Worm (Caenorhabditis elegans) whole organism, young adult: Measurements from ENCODE around the gene srw-108.

Experiments used
- F10E7.11 ChIP-seq: sonication (generic microtip); optimal IDR thresholded peaks from 2 replicates; lab custom pipeline; 2017; ENCODE audit warnings: mild to moderate bottlenecking, missing genetic modification characterization, moderate library complexity, missing compliant biosample characterization
- ama-1 ChIP-seq, 3 experiments: fragments of 150-350 bp in 1 of 3; sonication (generic microtip) in 2 of 3; optimal IDR thresholded peaks; 2 replicates each; lab custom pipeline; 2014 to 2018; ENCODE audit warnings: missing biosample characterization in 2 of 3, missing genetic modification characterization in 2 of 3, missing genetic modification reagents in 2 of 3
- chd-7 ChIP-seq: sonication (generic microtip); optimal IDR thresholded peaks from 2 replicates; lab custom pipeline; 2016; ENCODE audit warnings: mild to moderate bottlenecking, missing genetic modification characterization, moderate library complexity, missing compliant biosample characterization
- hmg-1.2 ChIP-seq: fragments of 200-800 bp; sonication (Bioruptor generic); IDR thresholded peaks from 2 replicates; pipeline ENCODE4 v1.3.6; 2022; ENCODE audit warnings: missing genetic modification reagents, missing genetic modification characterization, missing compliant biosample characterization
- lir-1 ChIP-seq: fragments of 200-800 bp; sonication (Bioruptor generic); conservative IDR thresholded peaks from 2 replicates; pipeline ENCODE4 v1.3.6; 2022; ENCODE audit warnings: missing genetic modification reagents, missing genetic modification characterization, missing compliant biosample characterization
- ztf-6 ChIP-seq: fragments of 200-800 bp; sonication (Bioruptor generic); IDR thresholded peaks from 2 replicates; pipeline ENCODE4 v1.3.6; 2022; ENCODE audit warnings: missing genetic modification reagents, missing genetic modification characterization, missing compliant biosample characterization

- no peak for TF ChIP-seq ama-1 (optimal IDR thresholded peaks at IDR 0.05; lab: Kevin White, UChicago)
- TF ChIP-seq ama-1 (GFP tag; optimal IDR thresholded peaks at IDR 0.05; lab: Kevin White, UChicago), result no peak
- TF ChIP-seq hmg-1.2 (GFP tag; lab: Robert Waterston, UW), result no peak
- TF ChIP-seq lir-1 (GFP tag; lab: Robert Waterston, UW), result no peak
- TF ChIP-seq chd-7 (tag; lab: Kevin White, UChicago), result no peak
- no peak for TF ChIP-seq ztf-6 (GFP tag; lab: Robert Waterston, UW)
- no peak for TF ChIP-seq F10E7.11 (tag; lab: Kevin White, UChicago)
Measured at ce11 chrV:489320-489719, 38.4 kb upstream of the srw-108 start, which contains the start of gene nhr-106.
